Worm (Caenorhabditis elegans): ENCODE measurements around the gene srt-48.

Gene srt-48

ce11 chrIV:15065653-15066052, 3.1 kb downstream of the srt-48 start, which contains the start of gene Y41E3.18:
Gene Y41E3.18, minus strand, starts transcription at chrIV:15065753.
- no peak for TF ChIP-seq ceh-31 (tag; optimal IDR thresholded peaks at IDR 0.05)
- TF ChIP-seq pat-9 (tag; optimal IDR thresholded peaks at IDR 0.05): no peak
- TF ChIP-seq hlh-30 (tag; optimal IDR thresholded peaks at IDR 0.05; ENCODE audit: insufficient read depth): no peak
- no peak for TF ChIP-seq ref-2 (tag; optimal IDR thresholded peaks at IDR 0.05)
- no peak for TF ChIP-seq K09A11.1 (tag; optimal IDR thresholded peaks at IDR 0.05; ENCODE audit: insufficient read depth)
- TF ChIP-seq odd-2 (tag; optimal IDR thresholded peaks at IDR 0.05): no peak
- TF ChIP-seq eyg-1 (tag; optimal IDR thresholded peaks at IDR 0.05): no peak
- no peak for TF ChIP-seq ceh-30 (tag; optimal IDR thresholded peaks at IDR 0.05)
- TF ChIP-seq hlh-13 (GFP tag; optimal IDR thresholded peaks at IDR 0.05): no peak
- TF ChIP-seq ceh-19 (GFP tag; optimal IDR thresholded peaks at IDR 0.05): no peak
- TF ChIP-seq nhr-232 (tag; optimal IDR thresholded peaks at IDR 0.05): no peak
- TF ChIP-seq unc-86 (tag; optimal IDR thresholded peaks at IDR 0.05): no peak
- no peak for TF ChIP-seq ceh-45 (GFP tag; IDR thresholded peaks at IDR 0.05)
- no peak for TF ChIP-seq ceh-9 (tag; optimal IDR thresholded peaks at IDR 0.05)
- TF ChIP-seq sox-2 (GFP tag; IDR thresholded peaks at IDR 0.05): no peak

ce11 chrIV:15063789-15064188, 4.9 kb downstream of the srt-48 start:
- no peak for TF ChIP-seq unc-42 (tag; optimal IDR thresholded peaks at IDR 0.05)
- no peak for TF ChIP-seq dmd-4 (tag; optimal IDR thresholded peaks at IDR 0.05; ENCODE audit: borderline replicate concordance)
- no peak for TF ChIP-seq ztf-16 (tag; optimal IDR thresholded peaks at IDR 0.05)
- TF ChIP-seq ceh-2 (tag; optimal IDR thresholded peaks at IDR 0.05): no peak
- TF ChIP-seq fkh-10 (GFP tag; optimal IDR thresholded peaks at IDR 0.05): no peak
- TF ChIP-seq T23F11.4 (GFP tag; optimal IDR thresholded peaks at IDR 0.05): no peak
- no peak for TF ChIP-seq unc-86 (tag; optimal IDR thresholded peaks at IDR 0.05)
- no peak for TF ChIP-seq ceh-9 (tag; optimal IDR thresholded peaks at IDR 0.05)
- no peak for TF ChIP-seq ref-2 (tag; optimal IDR thresholded peaks at IDR 0.05)

- TF ChIP-seq pat-9 (tag; optimal IDR thresholded peaks at IDR 0.05) (no peak), nfya-1 (tag; optimal IDR thresholded peaks at IDR 0.05) (no peak), lim-6 (tag; optimal IDR thresholded peaks at IDR 0.05) (no peak), K02D7.2 (tag; optimal IDR thresholded peaks at IDR 0.05) (no peak), pag-3 (tag; optimal IDR thresholded peaks at IDR 0.05; ENCODE audit: borderline replicate concordance) (no peak), ceh-18 (tag; optimal IDR thresholded peaks at IDR 0.05) (no peak), ahr-1 (tag; optimal IDR thresholded peaks at IDR 0.05) (no peak), pros-1 (tag; optimal IDR thresholded peaks at IDR 0.05) (no peak), npax-4 (tag; optimal IDR thresholded peaks at IDR 0.05) (no peak), C38D4.7 (GFP tag; optimal IDR thresholded peaks at IDR 0.05) (no peak), nhr-232 (tag; optimal IDR thresholded peaks at IDR 0.05) (no peak), ceh-9 (tag; optimal IDR thresholded peaks at IDR 0.05) (no peak)
These were observed 10.7 kb downstream of the srt-48 start, which contains the start of gene Y41E3.13 for ce11 chrIV:15057994-15058393. Gene Y41E3.13, plus strand, starts transcription at chrIV:15058294.

ce11 chrIV:15056081-15056586, 12.6 kb downstream of the srt-48 start, which contains the start of gene Y41E3.19:
Gene Y41E3.19, plus strand, starts transcription at chrIV:15056131.
- TF ChIP-seq ceh-34 (tag; optimal IDR thresholded peaks at IDR 0.05) (no peak), sdc-2 (tag; optimal IDR thresholded peaks at IDR 0.05) (no peak), ceh-30 (tag; optimal IDR thresholded peaks at IDR 0.05) (no peak), sox-2 (GFP tag; IDR thresholded peaks at IDR 0.05) (no peak), sox-4 (tag; optimal IDR thresholded peaks at IDR 0.05) (no peak), unc-3 (GFP tag; conservative IDR thresholded peaks at IDR 0.05) (no peak), unc-3 (tag; optimal IDR thresholded peaks at IDR 0.05) (no peak), eyg-1 (tag; optimal IDR thresholded peaks at IDR 0.05) (no peak)
